Fruit fly (Drosophila melanogaster) whole organism, embryonic: Measurements from ENCODE around the gene CG18649.

Experiments
- Abd-B ChIP-seq: fragments of 200-800 bp; sonication (Bioruptor generic); optimal IDR thresholded peaks from 2 replicates; lab custom pipeline; 2018; ENCODE audit warnings: missing biosample characterization, mild to moderate bottlenecking, missing genetic modification characterization, moderate library complexity
- Antp ChIP-seq: fragments of 200-800 bp; sonication (Bioruptor generic); optimal IDR thresholded peaks from 3 replicates; lab custom pipeline; 2016; ENCODE audit warnings: missing biosample characterization, missing genetic modification characterization
- Asciz ChIP-seq: fragments of 200-800 bp; sonication (Bioruptor generic); optimal IDR thresholded peaks from 2 replicates; lab custom pipeline; 2017; ENCODE audit warnings: missing biosample characterization, mild to moderate bottlenecking, missing genetic modification characterization, missing genetic modification reagents
- CG10209 ChIP-seq: fragments of 200-800 bp; sonication (Bioruptor generic); optimal IDR thresholded peaks from 3 replicates; lab custom pipeline; 2017; ENCODE audit warnings: missing biosample characterization, mild to moderate bottlenecking, missing genetic modification characterization, missing genetic modification reagents
- CG11504 ChIP-seq: fragments of 200-800 bp; sonication (Bioruptor generic); optimal IDR thresholded peaks from 3 replicates; lab custom pipeline; 2019; ENCODE audit warnings: missing biosample characterization, mild to moderate bottlenecking, missing genetic modification characterization, moderate library complexity
- CG11695 ChIP-seq: fragments of 200-800 bp; sonication (Bioruptor generic); IDR thresholded peaks from 3 replicates; pipeline ENCODE4 v1.3.6; 2022; ENCODE audit warnings: missing biosample characterization, missing genetic modification characterization
- CG12104 ChIP-seq: fragments of 200-800 bp; sonication (Bioruptor generic); optimal IDR thresholded peaks from 3 replicates; lab custom pipeline; 2016; ENCODE audit warnings: missing biosample characterization, missing genetic modification characterization
- CG12769 ChIP-seq: fragments of 200-800 bp; sonication (Bioruptor generic); optimal IDR thresholded peaks from 2 replicates; lab custom pipeline; 2019; ENCODE audit warnings: missing biosample characterization, mild to moderate bottlenecking, missing genetic modification characterization, moderate library complexity
- CG13287 ChIP-seq: fragments of 200-800 bp; sonication (Bioruptor generic); IDR thresholded peaks from 2 replicates; pipeline ENCODE4 v1.3.6; 2022; ENCODE audit warnings: missing biosample characterization, missing genetic modification characterization; ENCODE audit not compliant: partially characterized antibody
- CG14050 ChIP-seq: fragments of 200-800 bp; sonication (Bioruptor generic); IDR thresholded peaks from 3 replicates; pipeline ENCODE4 v1.3.6; 2022; ENCODE audit warnings: missing biosample characterization, missing genetic modification characterization
- CG14710 ChIP-seq: fragments of 200-800 bp; sonication (Bioruptor generic); optimal IDR thresholded peaks from 3 replicates; lab custom pipeline; 2019; ENCODE audit warnings: missing biosample characterization, mild to moderate bottlenecking, missing genetic modification characterization, moderate library complexity
- CG15479 ChIP-seq: fragments of 200-800 bp; sonication (Bioruptor generic); optimal IDR thresholded peaks from 3 replicates; lab custom pipeline; 2019; ENCODE audit warnings: missing biosample characterization, mild to moderate bottlenecking, missing genetic modification characterization, moderate library complexity
- CG1603 ChIP-seq: fragments of 200-800 bp; sonication (Bioruptor generic); optimal IDR thresholded peaks from 2 replicates; lab custom pipeline; 2019; ENCODE audit warnings: missing biosample characterization, mild to moderate bottlenecking, missing genetic modification characterization, moderate library complexity
- CG2120 ChIP-seq: fragments of 200-800 bp; sonication (Bioruptor generic); optimal IDR thresholded peaks from 3 replicates; lab custom pipeline; 2016; ENCODE audit warnings: missing biosample characterization, missing genetic modification characterization
- CG32532 ChIP-seq: fragments of 200-800 bp; sonication (Bioruptor generic); IDR thresholded peaks from 2 replicates; pipeline ENCODE4 v1.3.6; 2022; ENCODE audit warnings: missing biosample characterization, missing genetic modification characterization
- CG3838 ChIP-seq: fragments of 200-800 bp; sonication (Bioruptor generic); optimal IDR thresholded peaks from 3 replicates; lab custom pipeline; 2016; ENCODE audit warnings: missing biosample characterization, missing genetic modification characterization
- CG6254 ChIP-seq: fragments of 200-800 bp; sonication (Bioruptor generic); optimal IDR thresholded peaks from 3 replicates; lab custom pipeline; 2017; ENCODE audit warnings: mild to moderate bottlenecking, missing biosample characterization, missing genetic modification reagents, missing genetic modification characterization
- CG7556 ChIP-seq: fragments of 200-800 bp; sonication (Bioruptor generic); optimal IDR thresholded peaks from 2 replicates; lab custom pipeline; 2017; ENCODE audit warnings: missing biosample characterization, mild to moderate bottlenecking, missing genetic modification characterization
- CG8281 ChIP-seq: fragments of 200-800 bp; sonication (Bioruptor generic); optimal IDR thresholded peaks from 2 replicates; lab custom pipeline; 2018; ENCODE audit warnings: missing biosample characterization, mild to moderate bottlenecking, missing genetic modification characterization, moderate library complexity
- Camta ChIP-seq: fragments of 200-800 bp; sonication (Bioruptor generic); optimal IDR thresholded peaks from 2 replicates; lab custom pipeline; 2016; ENCODE audit warnings: missing biosample characterization, missing genetic modification characterization
- HHEX ChIP-seq: fragments of 200-800 bp; sonication (Bioruptor generic); optimal IDR thresholded peaks from 3 replicates; lab custom pipeline; 2017; ENCODE audit warnings: missing biosample characterization, mild to moderate bottlenecking, missing genetic modification characterization, missing genetic modification reagents
- Hand ChIP-seq: fragments of 200-800 bp; sonication (Bioruptor generic); optimal IDR thresholded peaks from 2 replicates; lab custom pipeline; 2017; ENCODE audit warnings: mild to moderate bottlenecking, missing biosample characterization, missing genetic modification reagents, missing genetic modification characterization
- Hmr ChIP-seq: fragments of 200-800 bp; sonication (Bioruptor generic); optimal IDR thresholded peaks from 3 replicates; lab custom pipeline; 2017; ENCODE audit warnings: mild to moderate bottlenecking, missing biosample characterization, missing genetic modification reagents, missing genetic modification characterization
- MTF-1 ChIP-seq: fragments of 200-800 bp; sonication (Bioruptor generic); optimal IDR thresholded peaks from 2 replicates; lab custom pipeline; 2018; ENCODE audit warnings: missing biosample characterization, mild to moderate bottlenecking, missing genetic modification characterization, borderline replicate concordance
- Meics ChIP-seq: fragments of 200-800 bp; sonication (Bioruptor generic); optimal IDR thresholded peaks from 2 replicates; lab custom pipeline; 2017; ENCODE audit warnings: missing biosample characterization, mild to moderate bottlenecking, missing genetic modification characterization
- Stat92E ChIP-seq, 3 experiments: fragments of >200 bp in 2 of 3; fragments of 200-800 bp in 1 of 3; sonication (Bioruptor generic) in 1 of 3; optimal IDR thresholded peaks; 2 replicates each; lab custom pipeline; 2017 to 2019; ENCODE audit warnings: missing biosample characterization in 3 of 3, missing genetic modification characterization in 3 of 3, mild to moderate bottlenecking in 1 of 3, moderate library complexity in 1 of 3
- cad ChIP-seq: fragments of >200 bp; optimal IDR thresholded peaks from 2 replicates; lab custom pipeline; 2017; ENCODE audit warnings: missing biosample characterization, missing genetic modification characterization
- chinmo ChIP-seq: fragments of 200-800 bp; sonication (Bioruptor generic); IDR thresholded peaks from 4 replicates; pipeline ENCODE4 v1.3.6; 2022; ENCODE audit warnings: missing biosample characterization, missing genetic modification characterization; ENCODE audit not compliant: partially characterized antibody
- dm ChIP-seq: fragments of 200-800 bp; sonication (Bioruptor generic); optimal IDR thresholded peaks from 3 replicates; lab custom pipeline; 2016; ENCODE audit warnings: missing biosample characterization, missing genetic modification characterization
- fd96Cb ChIP-seq: fragments of 200-800 bp; sonication (Bioruptor generic); optimal IDR thresholded peaks from 2 replicates; lab custom pipeline; 2018; ENCODE audit warnings: missing biosample characterization, mild to moderate bottlenecking, missing genetic modification characterization, moderate library complexity
- grn ChIP-seq: fragments of 200-800 bp; sonication (Bioruptor generic); optimal IDR thresholded peaks from 3 replicates; lab custom pipeline; 2017; ENCODE audit warnings: missing biosample characterization, missing genetic modification characterization
- h ChIP-seq: fragments of >200 bp; optimal IDR thresholded peaks from 2 replicates; lab custom pipeline; 2017
- insv ChIP-seq, 2 experiments: fragments of 200-800 bp; sonication (Bioruptor generic); optimal IDR thresholded peaks; 3 replicates each; lab custom pipeline; 2016 to 2018; ENCODE audit warnings: missing biosample characterization in 2 of 2, missing genetic modification characterization in 2 of 2
- knrl ChIP-seq: fragments of 200-800 bp; sonication (Bioruptor generic); IDR thresholded peaks from 3 replicates; pipeline ENCODE4 v1.3.6; 2022; ENCODE audit warnings: missing biosample characterization, missing genetic modification characterization; ENCODE audit not compliant: partially characterized antibody
- luna ChIP-seq: fragments of 200-800 bp; sonication (Bioruptor generic); optimal IDR thresholded peaks from 2 replicates; lab custom pipeline; 2016; ENCODE audit warnings: missing biosample characterization, missing genetic modification characterization
- pita ChIP-seq: fragments of 200-800 bp; sonication (Bioruptor generic); optimal IDR thresholded peaks from 2 replicates; lab custom pipeline; 2017; ENCODE audit warnings: missing biosample characterization, mild to moderate bottlenecking, missing genetic modification characterization
- row ChIP-seq: fragments of 200-800 bp; sonication (Bioruptor generic); IDR thresholded peaks from 3 replicates; pipeline ENCODE4 v1.3.6; 2022; ENCODE audit warnings: missing biosample characterization, missing genetic modification characterization
- run ChIP-seq: fragments of 200-800 bp; sonication (Bioruptor generic); optimal IDR thresholded peaks from 3 replicates; lab custom pipeline; 2018; ENCODE audit warnings: missing biosample characterization, mild to moderate bottlenecking, missing genetic modification characterization
- sens ChIP-seq: fragments of 200-800 bp; sonication (Bioruptor generic); peaks from one replicate; lab custom pipeline; 2016; ENCODE audit warnings: missing biosample characterization, missing genetic modification characterization
- sens-2 ChIP-seq: fragments of 200-800 bp; sonication (Bioruptor generic); IDR thresholded peaks from 2 replicates; pipeline ENCODE4 v1.3.6; 2022; ENCODE audit warnings: missing biosample characterization, missing genetic modification characterization
- slou ChIP-seq: fragments of 200-800 bp; sonication (Bioruptor generic); optimal IDR thresholded peaks from 3 replicates; lab custom pipeline; 2016; ENCODE audit warnings: missing biosample characterization, missing genetic modification characterization
- tll ChIP-seq, 2 experiments: fragments of 200-800 bp in 1 of 2; fragments of >200 bp in 1 of 2; sonication (Bioruptor generic) in 1 of 2; optimal IDR thresholded peaks; 2 replicates each; lab custom pipeline; 2017 to 2019; ENCODE audit warnings: missing biosample characterization in 2 of 2, missing genetic modification characterization in 2 of 2, mild to moderate bottlenecking in 1 of 2, moderate library complexity in 1 of 2
- trem ChIP-seq: fragments of 200-800 bp; optimal IDR thresholded peaks from 3 replicates; lab custom pipeline; 2019; ENCODE audit warnings: missing biosample characterization, mild to moderate bottlenecking, missing genetic modification characterization, moderate library complexity
- twi ChIP-seq: fragments of 200-800 bp; optimal IDR thresholded peaks from 2 replicates; lab custom pipeline; 2019; ENCODE audit warnings: missing biosample characterization, mild to moderate bottlenecking, missing genetic modification characterization, moderate library complexity
- zen ChIP-seq: fragments of 200-800 bp; sonication (Bioruptor generic); optimal IDR thresholded peaks from 3 replicates; lab custom pipeline; 2018; ENCODE audit warnings: missing biosample characterization, mild to moderate bottlenecking, missing genetic modification characterization, moderate library complexity
- zfh2 ChIP-seq: fragments of 200-800 bp; sonication (Bioruptor generic); optimal IDR thresholded peaks from 2 replicates; lab custom pipeline; 2016; ENCODE audit warnings: missing biosample characterization, missing genetic modification characterization

Gene CG18649

dm6 chr3L:15040329-15040886 lies 13.5 kb downstream of the CG18649 start (continued):
- no peak for TF ChIP-seq CG3838 (GFP tag; lab: Kevin White, UChicago)
- TF ChIP-seq zen (tag; lab: Kevin White, UChicago): peak; percentile 83
- TF ChIP-seq cad (GFP tag; lab: Kevin White, UChicago): peak; percentile 61
- no peak for TF ChIP-seq knrl (GFP tag; lab: Robert Waterston, UW)
- no peak for TF ChIP-seq trem (tag; lab: Kevin White, UChicago)
- peak; percentile 93 for TF ChIP-seq CG15479 (GFP tag; lab: Kevin White, UChicago)
- no peak for TF ChIP-seq CG7556 (GFP tag; lab: Kevin White, UChicago)
- no peak for TF ChIP-seq run (tag; lab: Kevin White, UChicago)
- TF ChIP-seq HHEX: no peak
- no peak for TF ChIP-seq CG10209 (GFP tag; lab: Kevin White, UChicago)
- peak in 1 of 2 experiments; percentile 68 for TF ChIP-seq tll (GFP tag; optimal IDR thresholded peaks at IDR 0.05; lab: Kevin White, UChicago)
- no peak for TF ChIP-seq CG6254 (GFP tag; lab: Kevin White, UChicago)

- TF ChIP-seq zen (tag; lab: Kevin White, UChicago) (peak; percentile 97), twi (tag; lab: Kevin White, UChicago) (peak; percentile 71), tll (GFP tag; optimal IDR thresholded peaks at IDR 0.05; lab: Kevin White, UChicago) (peak in 1 of 2 experiments; percentile 18), sens-2 (no peak), slou (GFP tag; lab: Kevin White, UChicago) (no peak), insv (GFP tag; optimal IDR thresholded peaks at IDR 0.05; lab: Kevin White, UChicago) (peak in 1 of 2 experiments; percentile 24)
These were observed 14.4 kb downstream of the CG18649 start for dm6 chr3L:15039510-15039909.

- TF ChIP-seq CG12769 (tag; lab: Kevin White, UChicago) (no peak), Hand (GFP tag; lab: Kevin White, UChicago) (no peak), CG2120 (GFP tag; lab: Kevin White, UChicago) (peak; percentile 41), CG14050 (GFP tag; lab: Robert Waterston, UW) (no peak), Hmr (GFP tag; lab: Kevin White, UChicago) (peak; percentile 45), CG7556 (GFP tag; lab: Kevin White, UChicago) (peak; percentile 40), zfh2 (GFP tag; lab: Kevin White, UChicago) (no peak), CG11695 (GFP tag; lab: Robert Waterston, UW) (no peak), Stat92E (GFP tag; optimal IDR thresholded peaks at IDR 0.05; lab: Kevin White, UChicago) (no peak), sens (GFP tag; lab: Kevin White, UChicago) (peak; percentile 45), row (GFP tag; lab: Robert Waterston, UW) (peak; percentile 41; the same call in 2 of the 3 replicates), dm (GFP tag; lab: Kevin White, UChicago) (no peak), insv (GFP tag; optimal IDR thresholded peaks at IDR 0.05; lab: Kevin White, UChicago) (no peak), CG8281 (tag; lab: Kevin White, UChicago) (no peak), CG1603 (tag; lab: Kevin White, UChicago) (no peak), Meics (peak; percentile 39), CG11504 (tag; lab: Kevin White, UChicago) (peak; percentile 32), CG13287 (GFP tag; lab: Robert Waterston, UW) (no peak), chinmo (GFP tag; lab: Robert Waterston, UW) (no peak), pita (GFP tag; lab: Kevin White, UChicago) (no peak), h (no peak), Camta (GFP tag; lab: Kevin White, UChicago) (no peak), MTF-1 (no peak), Abd-B (GFP tag; lab: Kevin White, UChicago) (no peak), Antp (no peak), CG12104 (GFP tag; lab: Kevin White, UChicago) (no peak), CG14710 (tag; lab: Kevin White, UChicago) (no peak), CG32532 (GFP tag; lab: Robert Waterston, UW) (no peak), fd96Cb (tag; lab: Kevin White, UChicago) (no peak), grn (GFP tag; lab: Kevin White, UChicago) (no peak), luna (GFP tag; lab: Kevin White, UChicago) (no peak), Asciz (GFP tag; lab: Kevin White, UChicago) (no peak)
These were observed 18.4 kb downstream of the CG18649 start for dm6 chr3L:15035585-15035984.
